Worm (Caenorhabditis elegans): Measurements from ENCODE around the gene rol-6.

Gene rol-6

DNA sequence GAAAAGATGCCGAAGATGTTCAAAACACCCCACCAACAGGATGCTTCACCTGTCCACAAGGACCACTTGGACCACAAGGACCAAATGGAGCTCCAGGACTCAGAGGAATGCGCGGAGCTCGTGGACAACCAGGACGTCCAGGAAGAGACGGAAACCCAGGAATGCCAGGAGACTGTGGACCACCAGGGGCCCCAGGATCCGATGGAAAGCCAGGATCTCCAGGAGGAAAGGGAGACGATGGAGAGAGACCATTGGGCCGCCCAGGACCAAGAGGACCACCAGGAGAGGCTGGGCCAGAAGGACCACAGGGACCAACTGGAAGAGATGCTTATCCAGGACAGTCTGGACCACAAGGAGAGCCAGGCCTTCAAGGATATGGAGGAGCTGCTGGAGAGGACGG lies 777 bp downstream of the rol-6 start:
- TF ChIP-seq ets-7 (tag; optimal IDR thresholded peaks at IDR 0.05) (no peak), aly-1 (tag; optimal IDR thresholded peaks at IDR 0.05) (no peak), ceh-13 (GFP tag; optimal IDR thresholded peaks at IDR 0.05) (no peak), ceh-36 (tag; optimal IDR thresholded peaks at IDR 0.05) (no peak), tra-4 (tag; optimal IDR thresholded peaks at IDR 0.05) (no peak), F13C5.2 (tag; optimal IDR thresholded peaks at IDR 0.05) (no peak), hnd-1 (tag; optimal IDR thresholded peaks at IDR 0.05) (no peak), ama-1 (optimal IDR thresholded peaks at IDR 0.05) (no peak), tbx-11 (GFP tag; IDR thresholded peaks at IDR 0.05) (no peak), B0310.2 (tag; optimal IDR thresholded peaks at IDR 0.05) (no peak), hmbx-1 (tag; optimal IDR thresholded peaks at IDR 0.05) (no peak), flt-1 (GFP tag; IDR thresholded peaks at IDR 0.05) (no peak), tbx-37 (GFP tag; conservative IDR thresholded peaks at IDR 0.05) (no peak), sea-1 (GFP tag; conservative IDR thresholded peaks at IDR 0.05) (no peak), pes-1 (GFP tag; IDR thresholded peaks at IDR 0.05) (no peak), hmg-4 (GFP tag; optimal IDR thresholded peaks at IDR 0.05) (no peak), scrt-1 (GFP tag; IDR thresholded peaks at IDR 0.05) (no peak)

DNA sequence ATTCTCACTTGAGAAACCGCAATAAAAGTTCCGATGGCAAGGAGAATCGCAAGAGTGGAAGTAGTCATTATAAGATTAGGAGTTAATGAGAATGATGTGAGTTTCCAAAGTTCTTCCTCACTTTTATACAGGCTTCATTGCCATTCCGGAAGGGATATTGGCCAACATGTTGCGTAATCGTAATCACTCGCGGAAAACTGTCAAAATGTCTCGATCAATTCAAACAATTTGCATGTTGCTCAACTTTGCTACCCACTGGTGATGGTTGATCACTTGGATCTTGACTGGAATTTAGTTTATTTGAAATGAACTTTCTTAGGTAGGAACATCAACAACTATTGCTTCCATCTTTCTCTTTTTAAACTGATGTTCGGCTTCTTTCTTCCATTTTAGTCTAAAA lies 4.6 kb downstream of the rol-6 start, which contains the start of gene idpb-4:
TSS of gene idpb-4 (minus strand) at position 101 of the 400 bp plus-strand sequence.
- no peak for TF ChIP-seq ets-7 (tag; optimal IDR thresholded peaks at IDR 0.05)
- no peak for TF ChIP-seq hmbx-1 (tag; optimal IDR thresholded peaks at IDR 0.05)
- TF ChIP-seq hmg-4 (GFP tag; optimal IDR thresholded peaks at IDR 0.05): no peak
- TF ChIP-seq pes-1 (GFP tag; IDR thresholded peaks at IDR 0.05): no peak
- no peak for TF ChIP-seq B0310.2 (tag; optimal IDR thresholded peaks at IDR 0.05)
- no peak for TF ChIP-seq flt-1 (GFP tag; IDR thresholded peaks at IDR 0.05)
- TF ChIP-seq ama-1 (optimal IDR thresholded peaks at IDR 0.05): no peak
- TF ChIP-seq sea-1 (GFP tag; conservative IDR thresholded peaks at IDR 0.05): no peak
- TF ChIP-seq ceh-36 (tag; optimal IDR thresholded peaks at IDR 0.05): no peak
- TF ChIP-seq aly-1 (tag; optimal IDR thresholded peaks at IDR 0.05): no peak
- no peak for TF ChIP-seq tra-4 (tag; optimal IDR thresholded peaks at IDR 0.05)
- TF ChIP-seq tbx-37 (GFP tag; conservative IDR thresholded peaks at IDR 0.05): no peak
- no peak for TF ChIP-seq F13C5.2 (tag; optimal IDR thresholded peaks at IDR 0.05)
- TF ChIP-seq tbx-11 (GFP tag; IDR thresholded peaks at IDR 0.05): no peak
- no peak for TF ChIP-seq hnd-1 (tag; optimal IDR thresholded peaks at IDR 0.05)
- TF ChIP-seq scrt-1 (GFP tag; IDR thresholded peaks at IDR 0.05): no peak
- TF ChIP-seq ceh-13 (GFP tag; optimal IDR thresholded peaks at IDR 0.05): no peak

DNA sequence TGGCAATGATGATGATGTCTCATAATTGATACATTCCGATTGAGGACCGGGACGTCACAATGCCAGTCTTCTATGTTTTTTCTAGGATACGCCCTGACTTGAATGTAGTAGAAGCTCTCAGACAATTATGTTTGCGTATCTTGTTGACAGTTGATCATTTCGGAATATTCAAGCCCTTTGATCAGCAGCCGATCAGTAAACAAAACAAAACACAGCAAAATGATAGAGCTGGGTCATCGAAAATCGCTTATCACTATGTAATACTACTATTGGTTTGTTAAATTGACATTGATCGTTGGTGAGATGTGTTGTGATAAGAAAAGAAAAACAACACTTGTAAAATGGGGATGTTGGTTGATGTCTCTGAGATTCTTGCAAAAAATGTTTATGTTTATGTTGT lies 5.4 kb downstream of the rol-6 start:
- TF ChIP-seq tra-4 (tag; optimal IDR thresholded peaks at IDR 0.05) (no peak), ceh-36 (tag; optimal IDR thresholded peaks at IDR 0.05) (no peak), tbx-37 (GFP tag; conservative IDR thresholded peaks at IDR 0.05) (no peak), sea-1 (GFP tag; conservative IDR thresholded peaks at IDR 0.05) (no peak), ets-7 (tag; optimal IDR thresholded peaks at IDR 0.05) (no peak), B0310.2 (tag; optimal IDR thresholded peaks at IDR 0.05) (no peak), hnd-1 (tag; optimal IDR thresholded peaks at IDR 0.05) (no peak), hmg-4 (GFP tag; optimal IDR thresholded peaks at IDR 0.05) (no peak), F13C5.2 (tag; optimal IDR thresholded peaks at IDR 0.05) (no peak), aly-1 (tag; optimal IDR thresholded peaks at IDR 0.05) (no peak), flt-1 (GFP tag; IDR thresholded peaks at IDR 0.05) (no peak), hmbx-1 (tag; optimal IDR thresholded peaks at IDR 0.05) (no peak), tbx-11 (GFP tag; IDR thresholded peaks at IDR 0.05) (no peak), ceh-13 (GFP tag; optimal IDR thresholded peaks at IDR 0.05) (no peak)

DNA sequence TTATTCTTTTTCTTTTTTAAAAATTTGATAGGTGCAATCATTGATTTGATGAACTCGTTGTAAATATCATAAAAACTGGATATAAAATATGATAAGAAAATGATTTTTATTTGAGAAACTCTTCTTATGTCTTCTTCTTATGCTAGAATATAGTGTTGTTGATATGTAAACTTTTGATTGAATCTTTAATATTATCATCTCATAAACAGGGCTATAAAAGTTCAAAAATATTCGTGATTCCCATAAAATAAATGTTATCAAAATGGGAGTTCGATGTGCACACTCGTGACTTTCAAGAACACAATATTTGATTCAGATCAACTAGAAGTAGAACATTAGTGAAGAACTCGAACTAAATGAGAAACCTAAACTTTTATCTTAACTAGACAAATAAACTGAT lies 6.1 kb downstream of the rol-6 start:
- TF ChIP-seq hmbx-1 (tag; optimal IDR thresholded peaks at IDR 0.05): no peak
- TF ChIP-seq B0310.2 (tag; optimal IDR thresholded peaks at IDR 0.05): no peak
- TF ChIP-seq aly-1 (tag; optimal IDR thresholded peaks at IDR 0.05): no peak
- no peak for TF ChIP-seq ceh-13 (GFP tag; optimal IDR thresholded peaks at IDR 0.05)
- TF ChIP-seq hnd-1 (tag; optimal IDR thresholded peaks at IDR 0.05): no peak
- no peak for TF ChIP-seq hmg-4 (GFP tag; optimal IDR thresholded peaks at IDR 0.05)
- TF ChIP-seq scrt-1 (GFP tag; IDR thresholded peaks at IDR 0.05): no peak
- no peak for TF ChIP-seq flt-1 (GFP tag; IDR thresholded peaks at IDR 0.05)
- no peak for TF ChIP-seq tbx-11 (GFP tag; IDR thresholded peaks at IDR 0.05)
- TF ChIP-seq ets-7 (tag; optimal IDR thresholded peaks at IDR 0.05): no peak
- TF ChIP-seq pes-1 (GFP tag; IDR thresholded peaks at IDR 0.05): no peak
- TF ChIP-seq ceh-36 (tag; optimal IDR thresholded peaks at IDR 0.05): no peak
- no peak for TF ChIP-seq tra-4 (tag; optimal IDR thresholded peaks at IDR 0.05)
- TF ChIP-seq F13C5.2 (tag; optimal IDR thresholded peaks at IDR 0.05): no peak
- no peak for TF ChIP-seq sea-1 (GFP tag; conservative IDR thresholded peaks at IDR 0.05)
- no peak for TF ChIP-seq tbx-37 (GFP tag; conservative IDR thresholded peaks at IDR 0.05)

DNA sequence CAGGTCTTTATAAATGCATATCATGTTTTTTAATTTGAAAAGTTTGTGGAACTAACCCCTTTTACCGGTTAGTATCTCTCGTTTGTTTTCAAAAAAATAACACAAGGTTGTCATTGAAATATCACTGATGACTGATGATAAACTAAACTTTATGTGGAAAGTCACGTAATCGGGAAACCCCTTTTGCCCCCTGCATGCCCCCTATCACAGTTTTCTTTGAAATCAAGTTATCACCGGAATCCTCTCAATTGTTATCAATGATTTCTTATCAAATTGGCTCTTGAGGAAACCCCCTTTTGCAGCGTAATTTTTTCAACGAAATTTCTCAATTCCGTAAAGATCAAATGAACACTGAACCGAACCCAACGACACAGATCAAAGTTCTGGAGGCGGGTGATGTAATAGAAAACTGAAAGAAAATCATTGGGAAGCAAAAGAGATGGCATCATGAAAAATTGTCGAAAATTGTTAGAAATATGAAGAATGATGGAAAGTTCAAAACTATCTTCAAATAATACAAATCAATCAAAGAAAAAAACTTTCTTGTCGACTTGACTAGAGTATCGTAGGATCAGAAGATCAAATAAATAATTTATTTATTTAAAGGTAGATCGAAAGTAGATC lies 7.6 kb downstream of the rol-6 start:
- no peak for TF ChIP-seq scrt-1 (GFP tag; IDR thresholded peaks at IDR 0.05)
- no peak for TF ChIP-seq tbx-11 (GFP tag; IDR thresholded peaks at IDR 0.05)
- TF ChIP-seq ceh-13 (GFP tag; optimal IDR thresholded peaks at IDR 0.05): no peak
- no peak for TF ChIP-seq flt-1 (GFP tag; IDR thresholded peaks at IDR 0.05)
- TF ChIP-seq sea-1 (GFP tag; conservative IDR thresholded peaks at IDR 0.05): no peak
- no peak for TF ChIP-seq aly-1 (tag; optimal IDR thresholded peaks at IDR 0.05)
- no peak for TF ChIP-seq pes-1 (GFP tag; IDR thresholded peaks at IDR 0.05)
- TF ChIP-seq hmg-4 (GFP tag; optimal IDR thresholded peaks at IDR 0.05): no peak
- TF ChIP-seq B0310.2 (tag; optimal IDR thresholded peaks at IDR 0.05): no peak
- TF ChIP-seq ceh-36 (tag; optimal IDR thresholded peaks at IDR 0.05): no peak

DNA sequence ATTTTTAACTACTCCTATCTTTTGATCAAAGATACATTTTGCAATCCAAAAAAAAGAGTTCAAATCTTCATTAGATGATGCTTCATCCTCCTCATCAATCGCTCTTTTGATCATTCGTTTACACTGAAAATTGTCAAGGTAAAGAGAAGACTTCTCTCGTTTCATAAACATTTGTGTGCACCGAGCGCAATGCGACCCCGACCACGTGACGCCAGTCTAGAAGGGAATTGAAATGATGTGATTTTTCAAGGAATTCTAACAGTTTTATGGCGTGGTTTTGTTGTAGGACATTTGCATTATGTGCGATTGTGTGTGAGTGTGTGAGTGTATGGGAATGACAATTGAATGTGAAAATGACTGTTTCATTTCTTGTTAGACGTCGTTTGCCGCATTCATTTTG lies 8.4 kb downstream of the rol-6 start:
- TF ChIP-seq ama-1 (optimal IDR thresholded peaks at IDR 0.05) (no peak), pes-1 (GFP tag; IDR thresholded peaks at IDR 0.05) (no peak), ceh-13 (GFP tag; optimal IDR thresholded peaks at IDR 0.05) (no peak), sea-1 (GFP tag; conservative IDR thresholded peaks at IDR 0.05) (no peak)

All from whole organism, early embryonic.